Fruit fly (Drosophila melanogaster): ENCODE results near the gene noc.

DNA sequence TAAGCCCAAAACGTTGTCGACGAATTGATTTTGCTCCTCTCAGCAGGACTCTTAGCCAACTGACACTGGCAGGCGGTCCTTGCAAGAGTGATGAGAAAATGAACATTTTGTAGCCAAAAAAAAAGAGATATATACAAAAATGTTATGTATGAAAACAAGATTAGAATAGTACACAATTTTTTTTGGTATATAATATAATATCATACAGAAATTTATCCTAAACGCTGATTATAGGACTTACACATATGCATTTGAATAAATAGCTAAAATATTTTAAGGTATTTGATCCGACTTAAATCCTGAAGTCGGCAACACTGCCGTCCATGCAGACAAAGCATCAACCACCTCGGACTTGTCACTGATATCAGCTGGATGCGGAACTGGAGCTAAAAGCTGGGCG is 17.3 kb downstream of the noc start:
- no peak for TF ChIP-seq Ssrp (tag; optimal IDR thresholded peaks at IDR 0.05)
- no peak for TF ChIP-seq schlank (tag; optimal IDR thresholded peaks at IDR 0.05)
- no peak for TF ChIP-seq CG6689 (GFP tag; IDR thresholded peaks at IDR 0.05)
- no peak for TF ChIP-seq knrl (GFP tag; IDR thresholded peaks at IDR 0.05; ENCODE audit: partially characterized antibody)
- TF ChIP-seq Pdp1 (GFP tag; optimal IDR thresholded peaks at IDR 0.05): no peak
- no peak for TF ChIP-seq Asciz (GFP tag; optimal IDR thresholded peaks at IDR 0.05)
- no peak for TF ChIP-seq fd3F (GFP tag; optimal IDR thresholded peaks at IDR 0.05)
- no peak for TF ChIP-seq Mes4 (GFP tag; optimal IDR thresholded peaks at IDR 0.05)
- no peak for TF ChIP-seq BtbVII (GFP tag; optimal IDR thresholded peaks at IDR 0.05)
- no peak for TF ChIP-seq CG18476 (GFP tag; optimal IDR thresholded peaks at IDR 0.05)
- no peak for TF ChIP-seq cg (GFP tag; optimal IDR thresholded peaks at IDR 0.05)
- TF ChIP-seq mirr (GFP tag; optimal IDR thresholded peaks at IDR 0.05): no peak
- no peak for TF ChIP-seq CG14710 (tag; optimal IDR thresholded peaks at IDR 0.05)
- TF ChIP-seq NFAT (GFP tag; IDR thresholded peaks at IDR 0.05): no peak

All from whole organism, embryonic.